Worm (Caenorhabditis elegans): ENCODE data around the gene lys-6.

The lys-6 gene

ce11 chrIV:11638016-11638415 lies 10.3 kb upstream of the lys-6 start, which contains the start of gene rbm-17:
Gene rbm-17 (plus strand): TSS chrIV:11638316.
- TF ChIP-seq eor-1 (tag; optimal IDR thresholded peaks at IDR 0.05) (no peak), jun-1 (tag; optimal IDR thresholded peaks at IDR 0.05) (no peak), nhr-77 (tag; optimal IDR thresholded peaks at IDR 0.05) (no peak), fkh-10 (GFP tag; optimal IDR thresholded peaks at IDR 0.05) (no peak), hmg-11 (tag; optimal IDR thresholded peaks at IDR 0.05) (no peak), lin-15B (tag; optimal IDR thresholded peaks at IDR 0.05) (no peak), nhr-76 (tag; optimal IDR thresholded peaks at IDR 0.05) (no peak), egl-5 (tag; optimal IDR thresholded peaks at IDR 0.05) (no peak), ceh-82 (tag; optimal IDR thresholded peaks at IDR 0.05) (no peak), nhr-28 (tag; optimal IDR thresholded peaks at IDR 0.05) (no peak), pha-4 (tag; optimal IDR thresholded peaks at IDR 0.05) (no peak), zag-1 (tag; optimal IDR thresholded peaks at IDR 0.05) (no peak), nhr-25 (tag; optimal IDR thresholded peaks at IDR 0.05) (no peak), nhr-23 (tag; optimal IDR thresholded peaks at IDR 0.05) (no peak), elt-2 (tag; optimal IDR thresholded peaks at IDR 0.05) (no peak), tbx-2 (tag; optimal IDR thresholded peaks at IDR 0.05) (no peak), unc-39 (tag; optimal IDR thresholded peaks at IDR 0.05) (no peak), egl-27 (tag; optimal IDR thresholded peaks at IDR 0.05) (no peak), ama-1 (optimal IDR thresholded peaks at IDR 0.05) (no peak), nhr-43 (tag; optimal IDR thresholded peaks at IDR 0.05; ENCODE audit: poor library complexity, severe bottlenecking) (no peak)

ce11 chrIV:11636409-11636723 lies 8.6 kb upstream of the lys-6 start, which contains the start of gene F58B3.6:
Gene F58B3.6 (plus strand): TSS chrIV:11636648.
- no peak for TF ChIP-seq fkh-2 (tag; optimal IDR thresholded peaks at IDR 0.05)
- peak; percentile 40 for TF ChIP-seq nhr-23 (tag; optimal IDR thresholded peaks at IDR 0.05)
- TF ChIP-seq nfya-1 (tag; optimal IDR thresholded peaks at IDR 0.05; ENCODE audit: insufficient read depth) = peak; percentile 8
- TF ChIP-seq nhr-25 (tag; optimal IDR thresholded peaks at IDR 0.05) = no peak
- TF ChIP-seq elt-2 (tag; optimal IDR thresholded peaks at IDR 0.05) = peak; percentile 7

ce11 chrIV:11635437-11636408 lies 8.0 kb upstream of the lys-6 start, which contains the start of gene mars-1:
Gene mars-1 (minus strand): TSS chrIV:11635487.
- TF ChIP-seq nfya-1 (tag; optimal IDR thresholded peaks at IDR 0.05; ENCODE audit: insufficient read depth) (peak; percentile 58), fos-1 (tag; optimal IDR thresholded peaks at IDR 0.05) (no peak), R02D3.7 (tag; optimal IDR thresholded peaks at IDR 0.05) (no peak), snpc-4 (tag; optimal IDR thresholded peaks at IDR 0.05) (peak; percentile 18), ceh-82 (tag; optimal IDR thresholded peaks at IDR 0.05) (no peak), pha-4 (tag; optimal IDR thresholded peaks at IDR 0.05) (peak; percentile 76), lsy-12 (tag; optimal IDR thresholded peaks at IDR 0.05) (peak; percentile 22), ZK546.5 (tag; optimal IDR thresholded peaks at IDR 0.05) (no peak), nhr-237 (tag; optimal IDR thresholded peaks at IDR 0.05) (no peak), lin-39 (tag; optimal IDR thresholded peaks at IDR 0.05) (no peak), mml-1 (tag; optimal IDR thresholded peaks at IDR 0.05) (no peak), elt-2 (tag; optimal IDR thresholded peaks at IDR 0.05) (peak; percentile 32), tbx-2 (tag; optimal IDR thresholded peaks at IDR 0.05) (no peak), ztf-4 (tag; optimal IDR thresholded peaks at IDR 0.05) (no peak), unc-62 (GFP tag; optimal IDR thresholded peaks at IDR 0.05) (no peak), nhr-11 (tag; optimal IDR thresholded peaks at IDR 0.05) (peak; percentile 34), zag-1 (tag; optimal IDR thresholded peaks at IDR 0.05) (no peak), ceh-9 (tag; optimal IDR thresholded peaks at IDR 0.05) (no peak), nhr-12 (tag; optimal IDR thresholded peaks at IDR 0.05) (no peak), eor-1 (tag; optimal IDR thresholded peaks at IDR 0.05) (no peak), nhr-43 (tag; optimal IDR thresholded peaks at IDR 0.05; ENCODE audit: poor library complexity, severe bottlenecking) (peak; percentile 31), elt-3 (tag; optimal IDR thresholded peaks at IDR 0.05) (no peak), ama-1 (optimal IDR thresholded peaks at IDR 0.05) (no peak), pqm-1 (tag; optimal IDR thresholded peaks at IDR 0.05) (no peak), egl-5 (tag; optimal IDR thresholded peaks at IDR 0.05) (no peak), skn-1 (tag; optimal IDR thresholded peaks at IDR 0.05) (peak; percentile 39), daf-12 (tag; optimal IDR thresholded peaks at IDR 0.05) (no peak), unc-39 (tag; optimal IDR thresholded peaks at IDR 0.05) (no peak), aly-2 (tag; optimal IDR thresholded peaks at IDR 0.05) (no peak), nhr-28 (tag; optimal IDR thresholded peaks at IDR 0.05) (no peak), sea-2 (GFP tag; optimal IDR thresholded peaks at IDR 0.05) (no peak), nhr-25 (tag; optimal IDR thresholded peaks at IDR 0.05) (peak; percentile 61), elt-1 (tag; optimal IDR thresholded peaks at IDR 0.05) (no peak), egl-27 (tag; optimal IDR thresholded peaks at IDR 0.05) (no peak), ceh-28 (tag; optimal IDR thresholded peaks at IDR 0.05) (no peak), nhr-23 (tag; optimal IDR thresholded peaks at IDR 0.05) (peak; percentile 56), jun-1 (tag; optimal IDR thresholded peaks at IDR 0.05) (no peak), nhr-67 (tag; optimal IDR thresholded peaks at IDR 0.05) (no peak), nhr-77 (tag; optimal IDR thresholded peaks at IDR 0.05) (no peak), ceh-16 (tag; optimal IDR thresholded peaks at IDR 0.05) (no peak), hmg-11 (tag; optimal IDR thresholded peaks at IDR 0.05) (peak; percentile 10), fkh-2 (tag; optimal IDR thresholded peaks at IDR 0.05) (no peak)
